Worm (Caenorhabditis elegans): ENCODE results near the gene B0035.15.

ce11 chrIV:11340735-11341443, 42.8 kb upstream of the B0035.15 start:
- TF ChIP-seq sptf-1 (tag; optimal IDR thresholded peaks at IDR 0.05) (no peak), lin-13 (tag; optimal IDR thresholded peaks at IDR 0.05) (no peak), ham-2 (GFP tag; optimal IDR thresholded peaks at IDR 0.05) (no peak), nhr-12 (tag; optimal IDR thresholded peaks at IDR 0.05) (no peak), blmp-1 (tag; optimal IDR thresholded peaks at IDR 0.05) (no peak), flh-1 (GFP tag; optimal IDR thresholded peaks at IDR 0.05) (no peak), drap-1 (GFP tag; optimal IDR thresholded peaks at IDR 0.05) (no peak), cnd-1 (tag; optimal IDR thresholded peaks at IDR 0.05) (no peak)

Data from whole organism, mixed stage, embryonic.